Fruit fly (Drosophila melanogaster): ENCODE data around the gene CG9147.

Gene CG9147

DNA sequence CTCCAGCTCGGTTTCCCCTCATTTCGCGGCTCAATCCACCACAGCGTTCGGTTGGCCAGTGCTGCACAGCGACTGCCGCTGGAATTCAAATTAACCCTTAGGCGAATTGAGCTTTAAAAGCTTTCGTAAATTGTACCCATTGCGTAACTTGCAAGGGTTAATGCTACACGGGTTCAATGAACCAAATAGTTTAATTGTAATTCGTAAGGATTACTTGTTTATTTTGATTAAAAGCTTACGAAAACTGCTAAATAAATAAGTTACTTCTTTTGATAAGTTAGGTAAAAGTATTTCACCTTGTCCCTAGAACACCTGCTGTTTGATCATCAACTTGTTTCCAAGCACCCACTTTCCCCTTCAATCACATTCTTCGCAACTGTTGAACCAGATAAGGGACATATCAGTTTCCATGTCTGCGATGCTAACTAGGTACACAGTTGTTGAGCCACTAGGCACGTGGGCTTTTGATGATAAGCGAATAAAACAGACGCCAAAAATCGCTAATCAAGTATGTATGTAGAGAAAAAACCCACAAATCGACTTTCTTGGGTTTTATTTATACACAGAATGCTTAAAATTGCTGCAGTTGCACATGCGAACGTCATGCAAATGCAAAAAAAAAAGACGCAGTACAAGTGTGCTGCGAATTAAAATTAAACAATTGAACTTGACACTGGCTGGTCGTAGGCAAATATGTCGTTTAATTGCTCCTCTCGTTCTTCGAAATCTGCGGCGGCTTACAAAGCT, 19.7 kb upstream of the CG9147 start, which contains the start of gene Pfas (continued):
- TF ChIP-seq Stat92E (GFP tag; optimal IDR thresholded peaks at IDR 0.05) (peak in 1 of 3 experiments; percentile 31), CG10979 (tag; optimal IDR thresholded peaks at IDR 0.05) (peak; percentile 22), CG4282 (GFP tag; optimal IDR thresholded peaks at IDR 0.05) (peak; percentile 27), CG3838 (GFP tag; optimal IDR thresholded peaks at IDR 0.05) (no peak), CG15601 (tag; optimal IDR thresholded peaks at IDR 0.05) (peak; percentile 52), jigr1 (GFP tag; IDR thresholded peaks at IDR 0.05) (no peak), CG16779 (GFP tag; IDR thresholded peaks at IDR 0.05) (no peak), CG10209 (GFP tag; optimal IDR thresholded peaks at IDR 0.05) (peak; percentile 41), CG4820 (GFP tag; optimal IDR thresholded peaks at IDR 0.05) (peak; percentile 28), abd-A (tag; optimal IDR thresholded peaks at IDR 0.05) (no peak), CG17568 (GFP tag; optimal IDR thresholded peaks at IDR 0.05) (no peak), gt (GFP tag; IDR thresholded peaks at IDR 0.05) (no peak), bbx (GFP tag; IDR thresholded peaks at IDR 0.05; ENCODE audit: partially characterized antibody) (0 out of 2 replicates have a peak, but pooled peaks have one; percentile 22), CG10431 (GFP tag; optimal IDR thresholded peaks at IDR 0.05) (no peak), Mad (GFP tag; optimal IDR thresholded peaks at IDR 0.05) (no peak), shn (GFP tag; optimal IDR thresholded peaks at IDR 0.05) (peak; percentile 44), CG32767 (GFP tag; IDR thresholded peaks at IDR 0.05) (no peak), CG12942 (GFP tag; optimal IDR thresholded peaks at IDR 0.05) (peak; percentile 36), sug (tag; optimal IDR thresholded peaks at IDR 0.05) (peak; percentile 68), CG14710 (tag; optimal IDR thresholded peaks at IDR 0.05) (peak; percentile 16), CG17385 (GFP tag; optimal IDR thresholded peaks at IDR 0.05) (peak; percentile 26), dpn (GFP tag; optimal IDR thresholded peaks at IDR 0.05) (peak; percentile 58 to 70), CG17186 (GFP tag; optimal IDR thresholded peaks at IDR 0.05) (no peak), CG13123 (GFP tag; optimal IDR thresholded peaks at IDR 0.05) (no peak), CG6854 (GFP tag; optimal IDR thresholded peaks at IDR 0.05) (no peak), CG16813 (GFP tag; IDR thresholded peaks at IDR 0.05; ENCODE audit: partially characterized antibody) (no peak), CG1832 (GFP tag; optimal IDR thresholded peaks at IDR 0.05) (no peak), sqz (GFP tag; optimal IDR thresholded peaks at IDR 0.05) (no peak), D19A (tag; optimal IDR thresholded peaks at IDR 0.05) (no peak), ind (GFP tag; optimal IDR thresholded peaks at IDR 0.05) (peak; percentile 55), eve (GFP tag; optimal IDR thresholded peaks at IDR 0.05) (no peak), twi (tag; optimal IDR thresholded peaks at IDR 0.05) (no peak), CG12659 (GFP tag; optimal IDR thresholded peaks at IDR 0.05) (peak; percentile 70), CG13424 (tag; optimal IDR thresholded peaks at IDR 0.05) (peak; percentile 39), Meics (GFP tag; optimal IDR thresholded peaks at IDR 0.05) (peak; percentile 75), gsb-n (tag; optimal IDR thresholded peaks at IDR 0.05) (no peak), CG12104 (GFP tag; optimal IDR thresholded peaks at IDR 0.05) (peak; percentile 16), wek (GFP tag; optimal IDR thresholded peaks at IDR 0.05) (no peak), CG14860 (GFP tag; IDR thresholded peaks at IDR 0.05; ENCODE audit: partially characterized antibody) (no peak), CG3065 (GFP tag; optimal IDR thresholded peaks at IDR 0.05) (no peak), CG6272 (GFP tag; IDR thresholded peaks at IDR 0.05) (no peak), Antp (GFP tag; optimal IDR thresholded peaks at IDR 0.05) (peak; percentile 38), Mrtf (GFP tag; IDR thresholded peaks at IDR 0.05) (no peak), CG5245 (GFP tag; optimal IDR thresholded peaks at IDR 0.05) (no peak), repo (GFP tag; optimal IDR thresholded peaks at IDR 0.05) (peak; percentile 27), fu2 (GFP tag; optimal IDR thresholded peaks at IDR 0.05) (peak; percentile 64), Jarid2 (GFP tag; optimal IDR thresholded peaks at IDR 0.05) (no peak), tll (GFP tag; optimal IDR thresholded peaks at IDR 0.05) (no peak), CG14965 (GFP tag; optimal IDR thresholded peaks at IDR 0.05; ENCODE audit: borderline replicate concordance) (no peak)

All from whole organism, embryonic.